Worm (Caenorhabditis elegans) whole organism, L3 larva: Measurements from ENCODE around the gene K03H1.7.

ENCODE experiments used
- R02D3.7 ChIP-seq: fragments of 150-350 bp; optimal IDR thresholded peaks from 2 replicates; lab custom pipeline; 2014; ENCODE audit warnings: missing biosample characterization, missing genetic modification characterization
- ZK546.5 ChIP-seq: sonication (generic microtip); optimal IDR thresholded peaks from 2 replicates; lab custom pipeline; 2017; ENCODE audit warnings: missing biosample characterization, missing genetic modification characterization
- ceh-16 ChIP-seq: sonication (generic microtip); optimal IDR thresholded peaks from 2 replicates; lab custom pipeline; 2017; ENCODE audit warnings: missing biosample characterization, missing genetic modification characterization
- ceh-28 ChIP-seq: fragments of 150-350 bp; optimal IDR thresholded peaks from 2 replicates; lab custom pipeline; 2014; ENCODE audit warnings: missing biosample characterization, missing genetic modification reagents, missing genetic modification characterization
- ceh-9 ChIP-seq: sonication (generic microtip); optimal IDR thresholded peaks from 2 replicates; lab custom pipeline; 2018; ENCODE audit warnings: missing biosample characterization, missing genetic modification characterization
- daf-12 ChIP-seq: fragments of 150-350 bp; optimal IDR thresholded peaks from 2 replicates; lab custom pipeline; 2014; ENCODE audit warnings: missing biosample characterization, missing genetic modification reagents, missing genetic modification characterization
- egl-27 ChIP-seq: sonication (generic microtip); optimal IDR thresholded peaks from 4 replicates; lab custom pipeline; 2017; ENCODE audit warnings: missing biosample characterization, missing genetic modification reagents, missing genetic modification characterization
- egl-5 ChIP-seq: fragments of 150-350 bp; optimal IDR thresholded peaks from 2 replicates; lab custom pipeline; 2017; ENCODE audit warnings: missing biosample characterization, missing genetic modification reagents, missing genetic modification characterization, inconsistent platforms
- elt-1 ChIP-seq: fragments of 150-350 bp; optimal IDR thresholded peaks from 2 replicates; lab custom pipeline; 2014; ENCODE audit warnings: missing biosample characterization, missing genetic modification characterization
- elt-2 ChIP-seq: sonication (generic microtip); optimal IDR thresholded peaks from 2 replicates; lab custom pipeline; 2016; ENCODE audit warnings: missing genetic modification reagents, mild to moderate bottlenecking, missing genetic modification characterization, missing compliant biosample characterization
- elt-3 ChIP-seq, 3 experiments: fragments of 150-350 bp in 1 of 3; sonication (generic microtip) in 2 of 3; optimal IDR thresholded peaks; 2 replicates in 2 of 3; 4 replicates in 1 of 3; lab custom pipeline; 2014 to 2017; ENCODE audit warnings: missing biosample characterization in 3 of 3, missing genetic modification characterization in 3 of 3
- fkh-10 ChIP-seq: sonication (generic microtip); optimal IDR thresholded peaks from 2 replicates; lab custom pipeline; 2017; ENCODE audit warnings: missing biosample characterization, missing genetic modification reagents, missing genetic modification characterization
- fkh-2 ChIP-seq: fragments of 150-350 bp; optimal IDR thresholded peaks from 2 replicates; lab custom pipeline; 2014; ENCODE audit warnings: missing biosample characterization, missing genetic modification reagents, missing genetic modification characterization
- fos-1 ChIP-seq: fragments of 150-350 bp; optimal IDR thresholded peaks from 2 replicates; lab custom pipeline; 2014; ENCODE audit warnings: missing biosample characterization, missing genetic modification characterization
- hmg-11 ChIP-seq: sonication (generic microtip); optimal IDR thresholded peaks from 2 replicates; lab custom pipeline; 2016; ENCODE audit warnings: missing genetic modification characterization, missing compliant biosample characterization
- jun-1 ChIP-seq: fragments of 150-350 bp; optimal IDR thresholded peaks from 2 replicates; lab custom pipeline; 2014; ENCODE audit warnings: missing biosample characterization, missing genetic modification reagents, missing genetic modification characterization
- lin-15B ChIP-seq: fragments of 150-350 bp; optimal IDR thresholded peaks from 2 replicates; lab custom pipeline; 2014; ENCODE audit warnings: missing biosample characterization, missing genetic modification characterization
- lsy-12 ChIP-seq: sonication (generic microtip); optimal IDR thresholded peaks from 2 replicates; lab custom pipeline; 2016; ENCODE audit warnings: mild to moderate bottlenecking, missing genetic modification characterization, missing compliant biosample characterization
- mml-1 ChIP-seq: fragments of 150-350 bp; sonication (generic microtip); optimal IDR thresholded peaks from 3 replicates; lab custom pipeline; 2014; ENCODE audit warnings: missing biosample characterization, missing genetic modification characterization
- nfya-1 ChIP-seq: sonication (generic microtip); optimal IDR thresholded peaks from 2 replicates; lab custom pipeline; 2017; ENCODE audit warnings: missing genetic modification characterization, mild to moderate bottlenecking, missing compliant biosample characterization, antibody characterized with exemption, moderate library complexity; ENCODE audit not compliant: insufficient read depth
- nhr-11 ChIP-seq: fragments of 150-350 bp; optimal IDR thresholded peaks from 2 replicates; lab custom pipeline; 2014; ENCODE audit warnings: missing biosample characterization, missing genetic modification characterization
- nhr-12 ChIP-seq: fragments of 150-350 bp; optimal IDR thresholded peaks from 2 replicates; lab custom pipeline; 2014; ENCODE audit warnings: missing biosample characterization, missing genetic modification characterization
- nhr-23 ChIP-seq: fragments of 150-350 bp; optimal IDR thresholded peaks from 2 replicates; lab custom pipeline; 2014; ENCODE audit warnings: missing biosample characterization, missing genetic modification reagents, missing genetic modification characterization
- nhr-237 ChIP-seq: fragments of 150-350 bp; optimal IDR thresholded peaks from 2 replicates; lab custom pipeline; 2014; ENCODE audit warnings: missing biosample characterization, missing genetic modification characterization
- nhr-25 ChIP-seq: sonication (generic microtip); optimal IDR thresholded peaks from 2 replicates; lab custom pipeline; 2017; ENCODE audit warnings: missing biosample characterization, missing genetic modification characterization
- nhr-43 ChIP-seq: sonication (generic microtip); optimal IDR thresholded peaks from 2 replicates; lab custom pipeline; 2016; ENCODE audit warnings: mild to moderate bottlenecking, missing genetic modification characterization, missing compliant biosample characterization; ENCODE audit not compliant: poor library complexity, severe bottlenecking
- nhr-67 ChIP-seq: fragments of 150-350 bp; optimal IDR thresholded peaks from 2 replicates; lab custom pipeline; 2014; ENCODE audit warnings: missing biosample characterization, missing genetic modification characterization
- nhr-76 ChIP-seq: fragments of 150-350 bp; sonication (generic microtip); optimal IDR thresholded peaks from 5 replicates; lab custom pipeline; 2014; ENCODE audit warnings: missing biosample characterization, missing genetic modification characterization
- nhr-77 ChIP-seq: fragments of 150-350 bp; optimal IDR thresholded peaks from 2 replicates; lab custom pipeline; 2014; ENCODE audit warnings: missing biosample characterization, missing genetic modification characterization
- pha-4 ChIP-seq: fragments of 150-350 bp; optimal IDR thresholded peaks from 2 replicates; lab custom pipeline; 2014; ENCODE audit warnings: missing biosample characterization, missing genetic modification reagents, missing genetic modification characterization
- pqm-1 ChIP-seq: fragments of 150-350 bp; optimal IDR thresholded peaks from 2 replicates; lab custom pipeline; 2017; ENCODE audit warnings: missing biosample characterization, missing genetic modification characterization, inconsistent platforms
- sea-2 ChIP-seq: fragments of 150-350 bp; sonication (generic microtip); optimal IDR thresholded peaks from 4 replicates; lab custom pipeline; 2014; ENCODE audit warnings: missing biosample characterization, missing genetic modification reagents, missing genetic modification characterization
- skn-1 ChIP-seq: fragments of 150-350 bp; optimal IDR thresholded peaks from 2 replicates; lab custom pipeline; 2014; ENCODE audit warnings: missing biosample characterization, missing genetic modification characterization
- snpc-4 ChIP-seq: fragments of 150-350 bp; optimal IDR thresholded peaks from 2 replicates; lab custom pipeline; 2014; ENCODE audit warnings: missing biosample characterization, missing genetic modification characterization
- tbx-2 ChIP-seq: sonication (generic microtip); optimal IDR thresholded peaks from 2 replicates; lab custom pipeline; 2016; ENCODE audit warnings: mild to moderate bottlenecking, missing genetic modification characterization, missing compliant biosample characterization
- unc-39 ChIP-seq: sonication (generic microtip); optimal IDR thresholded peaks from 4 replicates; lab custom pipeline; 2017; ENCODE audit warnings: missing biosample characterization, missing genetic modification characterization
- unc-62 ChIP-seq: fragments of 150-350 bp; sonication (generic microtip); optimal IDR thresholded peaks from 4 replicates; lab custom pipeline; 2014; ENCODE audit warnings: missing biosample characterization, missing genetic modification reagents, missing genetic modification characterization
- zag-1 ChIP-seq: fragments of 150-350 bp; optimal IDR thresholded peaks from 2 replicates; lab custom pipeline; 2014; ENCODE audit warnings: missing biosample characterization, missing genetic modification characterization
- ztf-11 ChIP-seq: fragments of 150-350 bp; optimal IDR thresholded peaks from 2 replicates; lab custom pipeline; 2014; ENCODE audit warnings: missing biosample characterization, missing genetic modification characterization
- ztf-4 ChIP-seq: fragments of 150-350 bp; optimal IDR thresholded peaks from 2 replicates; lab custom pipeline; 2014; ENCODE audit warnings: missing biosample characterization, missing genetic modification characterization

K03H1.7 gene

DNA sequence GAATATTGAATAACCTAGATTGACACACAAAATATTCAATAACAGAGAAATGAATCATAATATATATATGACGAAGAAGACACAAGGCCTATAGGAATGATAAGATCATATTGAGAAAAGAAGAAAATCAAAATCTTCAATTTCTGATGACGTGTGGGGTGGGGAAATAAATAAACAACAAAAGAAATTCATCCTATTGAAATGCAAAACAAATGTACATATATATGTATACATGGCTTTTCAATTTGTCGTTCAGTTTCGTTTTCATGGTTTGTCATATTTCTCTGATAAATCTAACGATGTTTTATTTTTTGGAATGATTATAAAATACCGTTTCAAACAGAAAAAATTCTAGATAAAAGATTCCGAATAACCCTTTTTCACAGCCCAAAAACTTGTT lies 20.6 kb upstream of the K03H1.7 start, which contains the start of gene ttr-3:
ttr-3 (minus strand) TSS at position 101 of the 400 bp plus-strand sequence.
- no peak for TF ChIP-seq hmg-11 (tag; lab: Kevin White, UChicago)
- no peak for TF ChIP-seq nhr-43 (tag; lab: Kevin White, UChicago)
- no peak for TF ChIP-seq unc-62 (GFP tag; lab: Kevin White, UChicago)
- TF ChIP-seq nhr-12 (tag; lab: Kevin White, UChicago): no peak
- TF ChIP-seq mml-1: no peak
- no peak for TF ChIP-seq fos-1 (tag; lab: Kevin White, UChicago)
- TF ChIP-seq egl-5 (tag; lab: Kevin White, UChicago): no peak
- TF ChIP-seq ztf-4 (tag; lab: Kevin White, UChicago): no peak
- no peak for TF ChIP-seq pha-4 (tag; lab: Kevin White, UChicago)
- no peak for TF ChIP-seq lsy-12
- TF ChIP-seq ZK546.5 (tag; lab: Kevin White, UChicago): no peak
- no peak for TF ChIP-seq pqm-1 (tag; lab: Kevin White, UChicago)
- no peak for TF ChIP-seq tbx-2 (tag; lab: Kevin White, UChicago)
- no peak for TF ChIP-seq daf-12 (tag; lab: Kevin White, UChicago)
- TF ChIP-seq lin-15B: no peak

DNA sequence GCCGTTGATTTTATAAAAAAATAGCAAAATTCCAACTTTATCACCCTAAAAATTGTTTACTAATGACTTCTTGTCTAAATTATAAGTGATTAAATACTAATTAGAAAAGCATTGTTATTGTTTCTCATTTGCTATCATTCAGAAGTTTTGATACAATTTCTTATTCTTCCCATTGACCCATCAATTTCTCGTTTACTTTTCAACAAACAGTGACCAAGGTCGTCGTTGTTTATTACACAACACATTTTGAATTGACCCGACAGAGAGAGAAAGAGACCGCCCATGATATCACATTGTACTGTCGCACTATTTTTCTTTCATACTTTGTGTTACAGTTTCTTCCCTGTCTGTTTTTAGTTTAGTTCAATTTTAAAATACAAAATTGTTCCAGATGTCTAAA lies 19.8 kb upstream of the K03H1.7 start, which contains the start of gene ttr-2:
ttr-2 (plus strand) TSS at position 392 of the 400 bp plus-strand sequence.
- peak; percentile 24 for TF ChIP-seq nhr-25
- no peak for TF ChIP-seq nhr-12 (tag; lab: Kevin White, UChicago)
- TF ChIP-seq nhr-23: peak; percentile 3

DNA sequence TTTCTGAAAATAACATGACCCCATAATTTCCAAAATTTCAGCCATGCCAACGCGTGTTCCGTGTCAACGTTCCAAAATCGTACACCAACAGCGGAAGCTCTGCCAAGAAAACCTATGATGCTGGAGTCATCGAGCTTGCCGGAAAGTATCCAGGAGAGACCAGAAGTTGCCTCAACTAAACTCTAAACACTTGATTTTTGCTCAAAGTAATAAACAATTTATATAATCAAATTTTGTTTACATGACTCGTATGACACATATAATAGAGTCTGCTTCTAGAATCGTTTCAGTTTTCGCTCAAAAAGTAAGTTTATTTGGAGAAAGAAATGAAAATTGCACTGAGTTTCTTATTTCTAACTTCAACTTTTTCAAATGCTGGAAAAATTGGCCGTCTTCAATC lies 18.4 kb upstream of the K03H1.7 start, which contains the start of gene ttr-1:
ttr-1 (plus strand) TSS at position 301 of the 400 bp plus-strand sequence.
- TF ChIP-seq nhr-77 (tag; lab: Kevin White, UChicago) (no peak), fkh-2 (tag; lab: Kevin White, UChicago) (no peak), fos-1 (tag; lab: Kevin White, UChicago) (no peak), elt-2 (tag; lab: Kevin White, UChicago) (no peak), tbx-2 (tag; lab: Kevin White, UChicago) (no peak), lin-15B (no peak), R02D3.7 (tag; lab: Kevin White, UChicago) (no peak), nhr-12 (tag; lab: Kevin White, UChicago) (no peak), sea-2 (GFP tag; lab: Kevin White, UChicago) (no peak), ztf-11 (tag; lab: Kevin White, UChicago) (no peak), nhr-67 (tag; lab: Kevin White, UChicago) (no peak), snpc-4 (no peak), pha-4 (tag; lab: Kevin White, UChicago) (no peak)
- TF ChIP-seq, all 47 proteins: peak for 0

DNA sequence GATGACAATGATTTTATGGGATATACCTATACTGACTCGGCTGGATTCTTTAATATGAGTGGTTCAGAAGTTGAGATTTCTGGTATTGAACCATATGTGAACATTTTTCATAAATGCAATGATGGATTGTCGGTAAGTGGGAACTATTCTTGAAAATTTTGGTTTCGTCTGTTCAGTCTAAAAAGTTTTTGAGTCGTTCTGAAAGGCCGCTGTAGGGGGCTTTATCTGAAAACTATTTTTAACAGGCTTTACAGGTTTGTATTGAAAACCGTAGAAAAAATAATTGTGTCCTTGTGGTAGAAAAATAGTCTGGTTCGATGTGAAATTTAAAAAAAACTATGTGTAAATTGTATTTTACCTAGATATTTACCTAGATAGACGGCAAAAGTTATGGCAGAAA lies 17.7 kb upstream of the K03H1.7 start:
- TF ChIP-seq jun-1 (tag; lab: Kevin White, UChicago) (no peak), daf-12 (tag; lab: Kevin White, UChicago) (no peak), ztf-11 (tag; lab: Kevin White, UChicago) (no peak), fkh-10 (GFP tag; lab: Kevin White, UChicago) (no peak), nhr-25 (no peak)

DNA sequence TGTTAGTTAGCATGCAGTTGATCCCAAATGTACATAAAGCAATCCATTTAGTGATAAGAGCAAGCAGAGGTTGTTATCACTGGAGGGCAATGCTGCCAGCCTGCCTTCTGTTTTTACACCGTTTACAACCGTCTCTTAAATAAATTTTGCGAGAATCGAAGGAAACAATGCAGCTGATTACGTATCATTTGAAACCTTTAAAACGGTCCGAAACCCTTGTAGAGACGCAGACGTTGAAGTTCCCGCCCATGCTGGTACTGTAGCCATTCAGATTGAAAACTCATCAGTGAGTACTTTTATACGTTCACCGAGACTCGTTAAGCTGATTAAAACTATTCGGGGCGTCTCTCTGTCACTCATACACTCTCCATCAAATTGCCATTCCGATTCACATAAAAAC lies 16.8 kb upstream of the K03H1.7 start:
- TF ChIP-seq fkh-10 (GFP tag; lab: Kevin White, UChicago) (no peak), ceh-9 (no peak), jun-1 (tag; lab: Kevin White, UChicago) (peak; percentile 40), nhr-11 (tag; lab: Kevin White, UChicago) (no peak), pqm-1 (tag; lab: Kevin White, UChicago) (peak; percentile 92), hmg-11 (tag; lab: Kevin White, UChicago) (no peak), unc-39 (tag; lab: Kevin White, UChicago) (no peak), elt-1 (tag; lab: Kevin White, UChicago) (no peak), ztf-11 (tag; lab: Kevin White, UChicago) (no peak), egl-5 (tag; lab: Kevin White, UChicago) (no peak), elt-3 (tag; optimal IDR thresholded peaks at IDR 0.05; lab: Kevin White, UChicago) (no peak), nhr-25 (no peak), sea-2 (GFP tag; lab: Kevin White, UChicago) (no peak), snpc-4 (no peak), pha-4 (tag; lab: Kevin White, UChicago) (peak; percentile 47), tbx-2 (tag; lab: Kevin White, UChicago) (no peak), nhr-237 (no peak), nhr-12 (tag; lab: Kevin White, UChicago) (no peak), ceh-28 (no peak), mml-1 (no peak), ceh-16 (tag; lab: Kevin White, UChicago) (no peak), nhr-77 (tag; lab: Kevin White, UChicago) (no peak), nhr-23 (no peak), skn-1 (no peak), fkh-2 (tag; lab: Kevin White, UChicago) (no peak), zag-1 (tag; lab: Kevin White, UChicago) (no peak), nhr-76 (tag; lab: Kevin White, UChicago) (no peak), ZK546.5 (tag; lab: Kevin White, UChicago) (no peak), nfya-1 (tag; lab: Kevin White, UChicago) (peak; percentile 53), R02D3.7 (tag; lab: Kevin White, UChicago) (no peak), lin-15B (no peak), nhr-43 (tag; lab: Kevin White, UChicago) (no peak), ztf-4 (tag; lab: Kevin White, UChicago) (no peak), fos-1 (tag; lab: Kevin White, UChicago) (no peak), egl-27 (tag; lab: Kevin White, UChicago) (no peak), elt-2 (tag; lab: Kevin White, UChicago) (peak; percentile 98)
